Fruit fly (Drosophila melanogaster) whole organism, wandering third instar larva: ENCODE data around the gene Mgat4b.

ENCODE experiments used
- CG9705 ChIP-seq: fragments of 200-800 bp; sonication (Bioruptor generic); optimal IDR thresholded peaks from 2 replicates; lab custom pipeline; 2018; ENCODE audit warnings: missing biosample characterization, mild to moderate bottlenecking, missing genetic modification characterization
- Dif ChIP-seq: fragments of 200-275, 200-300 bp; sonication (Bioruptor generic); optimal IDR thresholded peaks from 2 replicates; lab custom pipeline; 2018; ENCODE audit warnings: missing biosample characterization, missing genetic modification characterization; ENCODE audit not compliant: partially characterized antibody
- Hnf4 ChIP-seq: fragments of 200-800 bp; sonication (Bioruptor generic); optimal IDR thresholded peaks from 2 replicates; lab custom pipeline; 2016; ENCODE audit warnings: missing biosample characterization, mild to moderate bottlenecking, missing genetic modification characterization
- N ChIP-seq: fragments of >200 bp; optimal IDR thresholded peaks from 2 replicates; lab custom pipeline; 2018; ENCODE audit warnings: missing biosample characterization, missing external identifiers, missing genetic modification characterization
- Rel ChIP-seq, 2 experiments: fragments of 200-800 bp; sonication (Bioruptor generic) in 1 of 2; optimal IDR thresholded peaks; 2 replicates in 1 of 2; 3 replicates in 1 of 2; lab custom pipeline; 2016 to 2019; ENCODE audit warnings: mild to moderate bottlenecking in 2 of 2, missing biosample characterization in 2 of 2, missing genetic modification characterization in 2 of 2, moderate library complexity in 1 of 2
- br ChIP-seq: fragments of 200-800 bp; sonication (Bioruptor generic); optimal IDR thresholded peaks from 2 replicates; lab custom pipeline; 2016; ENCODE audit warnings: missing biosample characterization, missing genetic modification characterization
- pan ChIP-seq: fragments of >200 bp; optimal IDR thresholded peaks from 2 replicates; lab custom pipeline; 2017
- psq ChIP-seq: fragments of 200-800 bp; sonication (Bioruptor generic); optimal IDR thresholded peaks from 3 replicates; lab custom pipeline; 2017; ENCODE audit warnings: missing biosample characterization, mild to moderate bottlenecking, missing genetic modification characterization, moderate library complexity
- usp ChIP-seq: fragments of >200 bp; optimal IDR thresholded peaks from 2 replicates; lab custom pipeline; 2017; ENCODE audit warnings: missing biosample characterization, missing genetic modification characterization

dm6 chr3L:14782626-14783362 lies 13.7 kb upstream of the Mgat4b start:
- TF ChIP-seq Dif (GFP tag; lab: Kevin White, UChicago) = no peak
- TF ChIP-seq CG9705 (GFP tag; lab: Kevin White, UChicago) = no peak
- TF ChIP-seq N (GFP tag; lab: Kevin White, UChicago) = no peak
- TF ChIP-seq br (GFP tag; lab: Kevin White, UChicago) = no peak
- TF ChIP-seq Rel (GFP tag; optimal IDR thresholded peaks at IDR 0.05; lab: Kevin White, UChicago) = no peak
- peak; percentile 29 for TF ChIP-seq Rel (tag; optimal IDR thresholded peaks at IDR 0.05; lab: Kevin White, UChicago)
- no peak for TF ChIP-seq psq
- TF ChIP-seq pan (lab: Kevin White, UChicago) = no peak
- TF ChIP-seq usp (GFP tag; lab: Kevin White, UChicago) = no peak
- peak; percentile 71 for TF ChIP-seq Hnf4 (GFP tag; lab: Kevin White, UChicago)
